In genomic region chrX:8646287-8646686, ce11 we compare ENCODE assay signal across 2 worm cellular contexts.
A peak's percentile ranks its signal among the peaks of the same experiment; 100 is the strongest.
TF ChIP-seq lines count a peak whose summit lies in the region.

No protein-coding gene starts in this region.

TF ChIP-seq in whole organism, L1 larva, 84 proteins besides CTCF, POLR2A, EP300 and RAD21 (continued from another document):
- no peak for TF ChIP-seq hpl-2 (GFP tag; optimal IDR thresholded peaks at IDR 0.05; lab: Kevin White, UChicago)
- no peak for TF ChIP-seq aha-1 (tag; optimal IDR thresholded peaks at IDR 0.05; lab: Kevin White, UChicago)
- TF ChIP-seq fkh-8 (tag; optimal IDR thresholded peaks at IDR 0.05; lab: Kevin White, UChicago), result no peak
- TF ChIP-seq mep-1 (tag; optimal IDR thresholded peaks at IDR 0.05; lab: Kevin White, UChicago), result peak; percentile 5
- peak; percentile 53 for TF ChIP-seq snu-23 (GFP tag; optimal IDR thresholded peaks at IDR 0.05; lab: Kevin White, UChicago)
- TF ChIP-seq Y116A8C.19 (tag; optimal IDR thresholded peaks at IDR 0.05; lab: Kevin White, UChicago; ENCODE audit: borderline replicate concordance), result no peak
- TF ChIP-seq fkh-10 (GFP tag; optimal IDR thresholded peaks at IDR 0.05; lab: Kevin White, UChicago), result no peak
- no peak for TF ChIP-seq pax-3 (tag; optimal IDR thresholded peaks at IDR 0.05; lab: Kevin White, UChicago)
- TF ChIP-seq mdl-1 (tag; optimal IDR thresholded peaks at IDR 0.05; lab: Kevin White, UChicago), result peak in 1 of 2 experiments; percentile 39
- TF ChIP-seq nhr-90 (tag; optimal IDR thresholded peaks at IDR 0.05; lab: Kevin White, UChicago; ENCODE audit: poor library complexity), result peak; percentile 29
- no peak for TF ChIP-seq nhr-47 (tag; optimal IDR thresholded peaks at IDR 0.05; lab: Kevin White, UChicago)
- TF ChIP-seq ceh-88 (GFP tag; IDR thresholded peaks at IDR 0.05; lab: Robert Waterston, UW), result no peak
- TF ChIP-seq nhr-19 (GFP tag; conservative IDR thresholded peaks at IDR 0.05; lab: Robert Waterston, UW), result 0 out of 2 replicates have a peak, but pooled peaks have one; percentile 7
- no peak for TF ChIP-seq efl-1 (optimal IDR thresholded peaks at IDR 0.05; lab: Kevin White, UChicago)
- TF ChIP-seq efl-1 (GFP tag; optimal IDR thresholded peaks at IDR 0.05 in 1 of 2; lab: Kevin White, UChicago), result peak in 1 of 2 experiments; percentile 6
- TF ChIP-seq ceh-8 (GFP tag; optimal IDR thresholded peaks at IDR 0.05; lab: Kevin White, UChicago), result no peak
- TF ChIP-seq grh-1 (GFP tag; IDR thresholded peaks at IDR 0.05; lab: Robert Waterston, UW), result no peak
- no peak for TF ChIP-seq alr-1 (tag; optimal IDR thresholded peaks at IDR 0.05; lab: Kevin White, UChicago; ENCODE audit: borderline replicate concordance)
TF ChIP-seq in whole organism, L1 larva: peak in this region for 14.

TF ChIP-seq in whole organism, young adult, 124 proteins besides CTCF, POLR2A, EP300 and RAD21 (continued from another document):
- TF ChIP-seq Y56A3A.18 (GFP tag; IDR thresholded peaks at IDR 0.05; lab: Robert Waterston, UW), result peak; percentile 84
- TF ChIP-seq snpc-1.3 (tag; optimal IDR thresholded peaks at IDR 0.05; lab: Kevin White, UChicago; ENCODE audit: insufficient read depth), result peak; percentile 78
- peak; percentile 65 for TF ChIP-seq ztf-26 (tag; optimal IDR thresholded peaks at IDR 0.05; lab: Kevin White, UChicago)
- TF ChIP-seq ZK185.1 (tag; optimal IDR thresholded peaks at IDR 0.05; lab: Kevin White, UChicago; ENCODE audit: poor library complexity, severe bottlenecking), result peak; percentile 79
- TF ChIP-seq gei-17 (GFP tag; optimal IDR thresholded peaks at IDR 0.05; lab: Kevin White, UChicago), result peak; percentile 2
- no peak for TF ChIP-seq tlf-1 (GFP tag; optimal IDR thresholded peaks at IDR 0.05; lab: Kevin White, UChicago)
- TF ChIP-seq mcd-1 (GFP tag; IDR thresholded peaks at IDR 0.05; lab: Robert Waterston, UW), result peak; percentile 52
- no peak for TF ChIP-seq hlh-12 (tag; optimal IDR thresholded peaks at IDR 0.05; lab: Kevin White, UChicago)
- TF ChIP-seq F52B5.7 (tag; optimal IDR thresholded peaks at IDR 0.05; lab: Kevin White, UChicago), result no peak
- no peak for TF ChIP-seq akir-1 (GFP tag; optimal IDR thresholded peaks at IDR 0.05; lab: Kevin White, UChicago)
- TF ChIP-seq nhr-120 (GFP tag; IDR thresholded peaks at IDR 0.05; lab: Robert Waterston, UW), result no peak
- TF ChIP-seq dox-1 (GFP tag; IDR thresholded peaks at IDR 0.05; lab: Robert Waterston, UW), result peak; percentile 78
- TF ChIP-seq lag-1 (GFP tag; IDR thresholded peaks at IDR 0.05; lab: Robert Waterston, UW), result no peak
- peak; percentile 65 for TF ChIP-seq madf-10 (tag; optimal IDR thresholded peaks at IDR 0.05; lab: Kevin White, UChicago)
- no peak for TF ChIP-seq F57C9.4 (tag; optimal IDR thresholded peaks at IDR 0.05; lab: Kevin White, UChicago)
- TF ChIP-seq attf-5 (GFP tag; optimal IDR thresholded peaks at IDR 0.05; lab: Kevin White, UChicago), result peak; percentile 66
- no peak for TF ChIP-seq F33H1.4 (GFP tag; IDR thresholded peaks at IDR 0.05; lab: Robert Waterston, UW)
- TF ChIP-seq somi-1 (GFP tag; optimal IDR thresholded peaks at IDR 0.05; lab: Kevin White, UChicago), result peak; percentile 71
- no peak for TF ChIP-seq bed-1 (GFP tag; IDR thresholded peaks at IDR 0.05; lab: Robert Waterston, UW)
- peak; percentile 80 for TF ChIP-seq fkh-3 (tag; optimal IDR thresholded peaks at IDR 0.05; lab: Kevin White, UChicago)
- peak; percentile 74 for TF ChIP-seq F49E8.2 (tag; optimal IDR thresholded peaks at IDR 0.05; lab: Kevin White, UChicago; ENCODE audit: insufficient read depth)
- TF ChIP-seq snpc-1.1 (tag; optimal IDR thresholded peaks at IDR 0.05; lab: Kevin White, UChicago; ENCODE audit: insufficient read depth), result peak; percentile 55
- TF ChIP-seq madf-6 (GFP tag; IDR thresholded peaks at IDR 0.05; lab: Robert Waterston, UW), result peak; percentile 66
- TF ChIP-seq mes-4 (tag; optimal IDR thresholded peaks at IDR 0.05; lab: Kevin White, UChicago), result peak; percentile 86
- TF ChIP-seq egl-18 (GFP tag; IDR thresholded peaks at IDR 0.05; lab: Robert Waterston, UW), result 0 out of 2 replicates have a peak, but pooled peaks have one; percentile 17
- peak; percentile 16 for TF ChIP-seq nhr-80 (tag; optimal IDR thresholded peaks at IDR 0.05; lab: Kevin White, UChicago)
- TF ChIP-seq die-1 (tag; optimal IDR thresholded peaks at IDR 0.05; lab: Kevin White, UChicago), result peak; percentile 92
- TF ChIP-seq ceh-91 (GFP tag; IDR thresholded peaks at IDR 0.05; lab: Robert Waterston, UW), result no peak
- peak; percentile 100 for TF ChIP-seq tbp1 (GFP tag; optimal IDR thresholded peaks at IDR 0.05; lab: Kevin White, UChicago)
- 0 out of 2 replicates have a peak, but pooled peaks have one; percentile 46 for TF ChIP-seq cebp-1 (GFP tag; IDR thresholded peaks at IDR 0.05; lab: Robert Waterston, UW)
- TF ChIP-seq cebp-1 (tag; optimal IDR thresholded peaks at IDR 0.05; lab: Kevin White, UChicago), result peak; percentile 63
- TF ChIP-seq rcor-1 (GFP tag; IDR thresholded peaks at IDR 0.05; lab: Robert Waterston, UW), result peak; percentile 65
- TF ChIP-seq nhr-90 (tag; optimal IDR thresholded peaks at IDR 0.05; lab: Kevin White, UChicago), result peak; percentile 87
- TF ChIP-seq Y67H2A.10 (GFP tag; conservative IDR thresholded peaks at IDR 0.05; lab: Robert Waterston, UW), result no peak
- peak; percentile 66 for TF ChIP-seq T07F8.4 (tag; optimal IDR thresholded peaks at IDR 0.05; lab: Kevin White, UChicago)
- no peak for TF ChIP-seq ets-4 (GFP tag; optimal IDR thresholded peaks at IDR 0.05; lab: Kevin White, UChicago)
- TF ChIP-seq T26A5.8 (tag; optimal IDR thresholded peaks at IDR 0.05; lab: Kevin White, UChicago), result peak; percentile 2
- TF ChIP-seq dpl-1 (GFP tag; optimal IDR thresholded peaks at IDR 0.05; lab: Kevin White, UChicago), result no peak
- no peak for TF ChIP-seq dpff-1 (tag; optimal IDR thresholded peaks at IDR 0.05; lab: Kevin White, UChicago)
- peak; percentile 33 for TF ChIP-seq repo-1 (tag; optimal IDR thresholded peaks at IDR 0.05; lab: Kevin White, UChicago)
- TF ChIP-seq F23B12.7 (tag; optimal IDR thresholded peaks at IDR 0.05; lab: Kevin White, UChicago; ENCODE audit: insufficient read depth), result peak; percentile 44
- no peak for TF ChIP-seq lir-1 (GFP tag; conservative IDR thresholded peaks at IDR 0.05; lab: Robert Waterston, UW)
- peak; percentile 80 for TF ChIP-seq D2030.7 (GFP tag; IDR thresholded peaks at IDR 0.05; lab: Robert Waterston, UW)
- peak; percentile 88 for TF ChIP-seq pbrm-1 (GFP tag; IDR thresholded peaks at IDR 0.05; lab: Robert Waterston, UW)
- TF ChIP-seq hmg-1.2 (GFP tag; IDR thresholded peaks at IDR 0.05; lab: Robert Waterston, UW), result peak; percentile 83
- TF ChIP-seq madf-3 (GFP tag; IDR thresholded peaks at IDR 0.05; lab: Robert Waterston, UW), result peak; percentile 35; the same call in 1 of the 2 replicates
- TF ChIP-seq ccch-3 (GFP tag; optimal IDR thresholded peaks at IDR 0.05; lab: Kevin White, UChicago), result no peak
- peak; percentile 18 for TF ChIP-seq lsl-1 (GFP tag; optimal IDR thresholded peaks at IDR 0.05; lab: Kevin White, UChicago)
- peak; percentile 56 for TF ChIP-seq ceh-79 (tag; optimal IDR thresholded peaks at IDR 0.05; lab: Kevin White, UChicago)
- no peak for TF ChIP-seq tbx-9 (tag; optimal IDR thresholded peaks at IDR 0.05; lab: Kevin White, UChicago; ENCODE audit: borderline replicate concordance)
- 0 out of 2 replicates have a peak, but pooled peaks have one; percentile 34 for TF ChIP-seq egl-44 (GFP tag; IDR thresholded peaks at IDR 0.05; lab: Robert Waterston, UW)
- TF ChIP-seq hrde-1 (tag; optimal IDR thresholded peaks at IDR 0.05; lab: Kevin White, UChicago; ENCODE audit: borderline replicate concordance), result no peak
- 0 out of 2 replicates have a peak, but pooled peaks have one; percentile 45 for TF ChIP-seq Y53G8AR.9 (GFP tag; conservative IDR thresholded peaks at IDR 0.05; lab: Robert Waterston, UW)
- no peak for TF ChIP-seq ztf-3 (GFP tag; optimal IDR thresholded peaks at IDR 0.05; lab: Kevin White, UChicago)
- peak; percentile 70; the same call in 1 of the 2 replicates for TF ChIP-seq attf-6 (GFP tag; IDR thresholded peaks at IDR 0.05; lab: Robert Waterston, UW)
- TF ChIP-seq C17E4.6 (GFP tag; IDR thresholded peaks at IDR 0.05; lab: Robert Waterston, UW), result no peak
- TF ChIP-seq nfya-2 (GFP tag; IDR thresholded peaks at IDR 0.05; lab: Robert Waterston, UW), result no peak
- peak; percentile 92 for TF ChIP-seq lin-26 (GFP tag; IDR thresholded peaks at IDR 0.05; lab: Robert Waterston, UW)
- TF ChIP-seq K11D2.4 (GFP tag; IDR thresholded peaks at IDR 0.05; lab: Robert Waterston, UW), result 0 out of 2 replicates have a peak, but pooled peaks have one; percentile 29
- peak; percentile 81 for TF ChIP-seq hmg-20 (GFP tag; IDR thresholded peaks at IDR 0.05; lab: Robert Waterston, UW)
- no peak for TF ChIP-seq Y79H2A.3 (GFP tag; conservative IDR thresholded peaks at IDR 0.05; lab: Robert Waterston, UW)
- peak; percentile 71 for TF ChIP-seq mxl-1 (tag; optimal IDR thresholded peaks at IDR 0.05; lab: Kevin White, UChicago)
- TF ChIP-seq attf-3 (GFP tag; conservative IDR thresholded peaks at IDR 0.05; lab: Robert Waterston, UW), result no peak
- TF ChIP-seq B0019.2 (GFP tag; conservative IDR thresholded peaks at IDR 0.05; lab: Robert Waterston, UW), result no peak
- peak; percentile 61; the same call in 1 of the 2 replicates for TF ChIP-seq ceh-40 (GFP tag; IDR thresholded peaks at IDR 0.05; lab: Robert Waterston, UW)
- peak; percentile 49 for TF ChIP-seq ceh-27 (GFP tag; optimal IDR thresholded peaks at IDR 0.05; lab: Kevin White, UChicago)
- TF ChIP-seq rec-8 (tag; optimal IDR thresholded peaks at IDR 0.05; lab: Kevin White, UChicago), result peak; percentile 85 to 91
- peak; percentile 7 for TF ChIP-seq nhr-27 (tag; optimal IDR thresholded peaks at IDR 0.05; lab: Kevin White, UChicago)
- TF ChIP-seq zim-3 (tag; optimal IDR thresholded peaks at IDR 0.05; lab: Kevin White, UChicago), result peak; percentile 80
- no peak for TF ChIP-seq mel-28 (tag; optimal IDR thresholded peaks at IDR 0.05; lab: Kevin White, UChicago; ENCODE audit: borderline replicate concordance)
- no peak for TF ChIP-seq pha-4 (tag; optimal IDR thresholded peaks at IDR 0.05; lab: Kevin White, UChicago)
- peak; percentile 86 for TF ChIP-seq ztf-25 (GFP tag; IDR thresholded peaks at IDR 0.05; lab: Robert Waterston, UW)
- no peak for TF ChIP-seq sptf-2 (GFP tag; optimal IDR thresholded peaks at IDR 0.05; lab: Kevin White, UChicago)
- TF ChIP-seq ceh-58 (GFP tag; IDR thresholded peaks at IDR 0.05; lab: Robert Waterston, UW), result 0 out of 2 replicates have a peak, but pooled peaks have one; percentile 56
- no peak for TF ChIP-seq F39B2.1 (GFP tag; IDR thresholded peaks at IDR 0.05; lab: Robert Waterston, UW)
- peak; percentile 39; the same call in 1 of the 2 replicates for TF ChIP-seq aptf-2 (GFP tag; conservative IDR thresholded peaks at IDR 0.05; lab: Robert Waterston, UW)
- no peak for TF ChIP-seq aptf-3 (GFP tag; IDR thresholded peaks at IDR 0.05; lab: Robert Waterston, UW)
- TF ChIP-seq ztf-22 (GFP tag; optimal IDR thresholded peaks at IDR 0.05; lab: Kevin White, UChicago), result no peak
- TF ChIP-seq sdz-38 (tag; optimal IDR thresholded peaks at IDR 0.05; lab: Kevin White, UChicago), result no peak
- peak; percentile 44 for TF ChIP-seq snpc-3.4 (tag; optimal IDR thresholded peaks at IDR 0.05; lab: Kevin White, UChicago)
- no peak for TF ChIP-seq F10E7.11 (tag; optimal IDR thresholded peaks at IDR 0.05; lab: Kevin White, UChicago)
- peak; percentile 20; the same call in 1 of the 2 replicates for TF ChIP-seq egrh-3 (GFP tag; IDR thresholded peaks at IDR 0.05; lab: Robert Waterston, UW)
- no peak for TF ChIP-seq F55B11.4 (tag; optimal IDR thresholded peaks at IDR 0.05; lab: Kevin White, UChicago; ENCODE audit: borderline replicate concordance, insufficient read depth)
- TF ChIP-seq C06A6.2 (GFP tag; conservative IDR thresholded peaks at IDR 0.05; lab: Robert Waterston, UW), result 0 out of 2 replicates have a peak, but pooled peaks have one; percentile 17
- TF ChIP-seq nfyb-1 (GFP tag; IDR thresholded peaks at IDR 0.05; lab: Robert Waterston, UW), result peak; percentile 82
- no peak for TF ChIP-seq nfya-1 (tag; optimal IDR thresholded peaks at IDR 0.05; lab: Kevin White, UChicago; ENCODE audit: borderline replicate concordance, insufficient read depth)
- TF ChIP-seq unc-130 (GFP tag; optimal IDR thresholded peaks at IDR 0.05; lab: Kevin White, UChicago), result peak; percentile 42
